Worm (Caenorhabditis elegans): Measurements from ENCODE around the gene F35E12.2.
A peak's percentile ranks its signal among the peaks of the same experiment; 100 is the strongest.

F35E12.2 gene

ce11 chrV:13715223-13715686, 9.4 kb downstream of the F35E12.2 start, which contains the start of gene zipt-9 (continued):
- TF ChIP-seq ceh-9 (tag; optimal IDR thresholded peaks at IDR 0.05) = no peak
- TF ChIP-seq nhr-25 (tag; optimal IDR thresholded peaks at IDR 0.05) = peak; percentile 76
- TF ChIP-seq nhr-77 (tag; optimal IDR thresholded peaks at IDR 0.05) = no peak
- TF ChIP-seq aly-2 (tag; optimal IDR thresholded peaks at IDR 0.05) = no peak
- TF ChIP-seq fkh-10 (GFP tag; optimal IDR thresholded peaks at IDR 0.05) = peak; percentile 60
- TF ChIP-seq eor-1 (tag; optimal IDR thresholded peaks at IDR 0.05) = no peak
- TF ChIP-seq ceh-82 (tag; optimal IDR thresholded peaks at IDR 0.05) = peak; percentile 4
- TF ChIP-seq egl-5 (tag; optimal IDR thresholded peaks at IDR 0.05) = peak; percentile 45
- no peak for TF ChIP-seq nhr-12 (tag; optimal IDR thresholded peaks at IDR 0.05)
- TF ChIP-seq fkh-2 (tag; optimal IDR thresholded peaks at IDR 0.05) = no peak
- TF ChIP-seq pqm-1 (tag; optimal IDR thresholded peaks at IDR 0.05) = peak; percentile 62
- no peak for TF ChIP-seq ceh-28 (tag; optimal IDR thresholded peaks at IDR 0.05)
- TF ChIP-seq nhr-76 (tag; optimal IDR thresholded peaks at IDR 0.05) = no peak

ce11 chrV:13711060-13711459, 13.6 kb downstream of the F35E12.2 start, which contains the start of gene srx-96:
Gene srx-96 (plus strand): TSS chrV:13711360.
- TF ChIP-seq lin-15B (tag; optimal IDR thresholded peaks at IDR 0.05) (no peak), nhr-11 (tag; optimal IDR thresholded peaks at IDR 0.05) (no peak), egl-5 (tag; optimal IDR thresholded peaks at IDR 0.05) (no peak), elt-1 (tag; optimal IDR thresholded peaks at IDR 0.05) (no peak), sea-2 (GFP tag; optimal IDR thresholded peaks at IDR 0.05) (no peak), pqm-1 (tag; optimal IDR thresholded peaks at IDR 0.05) (no peak)

- TF ChIP-seq lsy-12 (tag; optimal IDR thresholded peaks at IDR 0.05) (no peak), lin-15B (tag; optimal IDR thresholded peaks at IDR 0.05) (no peak), nhr-76 (tag; optimal IDR thresholded peaks at IDR 0.05) (no peak), fkh-2 (tag; optimal IDR thresholded peaks at IDR 0.05) (no peak), hmg-11 (tag; optimal IDR thresholded peaks at IDR 0.05) (no peak), ZK546.5 (tag; optimal IDR thresholded peaks at IDR 0.05) (no peak), nhr-11 (tag; optimal IDR thresholded peaks at IDR 0.05) (no peak), nhr-25 (tag; optimal IDR thresholded peaks at IDR 0.05) (no peak), nhr-43 (tag; optimal IDR thresholded peaks at IDR 0.05; ENCODE audit: poor library complexity, severe bottlenecking) (no peak), egl-5 (tag; optimal IDR thresholded peaks at IDR 0.05) (no peak), nhr-23 (tag; optimal IDR thresholded peaks at IDR 0.05) (no peak), ceh-28 (tag; optimal IDR thresholded peaks at IDR 0.05) (no peak)
Observed at ce11 chrV:13707295-13707694, 17.4 kb downstream of the F35E12.2 start, which contains the start of gene hlh-34. Gene hlh-34 (minus strand): TSS chrV:13707395.

ce11 chrV:13703960-13704359, 20.7 kb downstream of the F35E12.2 start, which contains the start of gene T01D3.3:
Gene T01D3.3 (plus strand): TSS chrV:13704271.
- TF ChIP-seq egl-5 (tag; optimal IDR thresholded peaks at IDR 0.05) (peak; percentile 78), nhr-25 (tag; optimal IDR thresholded peaks at IDR 0.05) (peak; percentile 83), tbx-2 (tag; optimal IDR thresholded peaks at IDR 0.05) (no peak)

ce11 chrV:13694103-13694502, 30.6 kb downstream of the F35E12.2 start:
- no peak for TF ChIP-seq nhr-25 (tag; optimal IDR thresholded peaks at IDR 0.05)
- no peak for TF ChIP-seq ceh-9 (tag; optimal IDR thresholded peaks at IDR 0.05)
- no peak for TF ChIP-seq jun-1 (tag; optimal IDR thresholded peaks at IDR 0.05)
- TF ChIP-seq ceh-16 (tag; optimal IDR thresholded peaks at IDR 0.05) = no peak
- TF ChIP-seq tbx-2 (tag; optimal IDR thresholded peaks at IDR 0.05) = no peak
- TF ChIP-seq pqm-1 (tag; optimal IDR thresholded peaks at IDR 0.05) = no peak
- TF ChIP-seq nhr-67 (tag; optimal IDR thresholded peaks at IDR 0.05) = no peak
- TF ChIP-seq egl-27 (tag; optimal IDR thresholded peaks at IDR 0.05) = no peak
- no peak for TF ChIP-seq R02D3.7 (tag; optimal IDR thresholded peaks at IDR 0.05)
- no peak for TF ChIP-seq skn-1 (tag; optimal IDR thresholded peaks at IDR 0.05)
- TF ChIP-seq elt-2 (tag; optimal IDR thresholded peaks at IDR 0.05) = no peak
- no peak for TF ChIP-seq nhr-77 (tag; optimal IDR thresholded peaks at IDR 0.05)
- TF ChIP-seq nhr-237 (tag; optimal IDR thresholded peaks at IDR 0.05) = no peak
- TF ChIP-seq daf-12 (tag; optimal IDR thresholded peaks at IDR 0.05) = no peak
- no peak for TF ChIP-seq nhr-43 (tag; optimal IDR thresholded peaks at IDR 0.05; ENCODE audit: poor library complexity, severe bottlenecking)
- no peak for TF ChIP-seq nhr-23 (tag; optimal IDR thresholded peaks at IDR 0.05)
- TF ChIP-seq elt-3 (tag; optimal IDR thresholded peaks at IDR 0.05) = no peak
- no peak for TF ChIP-seq zag-1 (tag; optimal IDR thresholded peaks at IDR 0.05)
